Fruit fly (Drosophila melanogaster): ENCODE measurements around the gene Alg10.

The Alg10 gene

dm6 chr3L:11148478-11149251 is 16.1 kb upstream of the Alg10 start (continued):
- TF ChIP-seq sd (tag; optimal IDR thresholded peaks at IDR 0.05) (peak; percentile 47), CG12391 (tag; optimal IDR thresholded peaks at IDR 0.05) (no peak), CG12155 (GFP tag; optimal IDR thresholded peaks at IDR 0.05) (no peak), Asciz (GFP tag; optimal IDR thresholded peaks at IDR 0.05) (peak; percentile 52), CG30020 (tag; optimal IDR thresholded peaks at IDR 0.05) (no peak), caup (GFP tag; optimal IDR thresholded peaks at IDR 0.05; ENCODE audit: severe bottlenecking) (no peak), Nf-YB (GFP tag; optimal IDR thresholded peaks at IDR 0.05) (no peak), Hmx (GFP tag; optimal IDR thresholded peaks at IDR 0.05) (no peak), dati (GFP tag; IDR thresholded peaks at IDR 0.05) (no peak), CG15514 (GFP tag; optimal IDR thresholded peaks at IDR 0.05) (no peak), CG4820 (GFP tag; optimal IDR thresholded peaks at IDR 0.05) (peak; percentile 41), fd3F (GFP tag; optimal IDR thresholded peaks at IDR 0.05) (no peak), B-H2 (GFP tag; optimal IDR thresholded peaks at IDR 0.05) (no peak), CG18011 (GFP tag; optimal IDR thresholded peaks at IDR 0.05) (no peak), CG14667 (GFP tag; IDR thresholded peaks at IDR 0.05) (peak; percentile 22; the same call in 1 of the 2 replicates), CG11247 (GFP tag; IDR thresholded peaks at IDR 0.05) (no peak), nau (GFP tag; optimal IDR thresholded peaks at IDR 0.05) (peak; percentile 38), Jarid2 (GFP tag; optimal IDR thresholded peaks at IDR 0.05) (no peak), corto (GFP tag; optimal IDR thresholded peaks at IDR 0.05) (no peak), jigr1 (GFP tag; IDR thresholded peaks at IDR 0.05) (no peak), Hr3 (GFP tag; optimal IDR thresholded peaks at IDR 0.05) (peak; percentile 27), CG14441 (GFP tag; IDR thresholded peaks at IDR 0.05) (peak; percentile 49; the same call in 1 of the 2 replicates), Dek (tag; optimal IDR thresholded peaks at IDR 0.05) (no peak), klu (GFP tag; IDR thresholded peaks at IDR 0.05) (no peak), CG6254 (GFP tag; optimal IDR thresholded peaks at IDR 0.05) (peak; percentile 56), pb (GFP tag; optimal IDR thresholded peaks at IDR 0.05) (no peak), pnt (GFP tag; optimal IDR thresholded peaks at IDR 0.05) (no peak), Lpt (GFP tag; optimal IDR thresholded peaks at IDR 0.05) (no peak), CG9817 (tag; optimal IDR thresholded peaks at IDR 0.05) (no peak), lbe (GFP tag; optimal IDR thresholded peaks at IDR 0.05) (no peak), wek (GFP tag; optimal IDR thresholded peaks at IDR 0.05) (no peak), CG33557 (GFP tag; optimal IDR thresholded peaks at IDR 0.05) (no peak), Doc3 (GFP tag; IDR thresholded peaks at IDR 0.05; ENCODE audit: partially characterized antibody) (no peak), rib (GFP tag; IDR thresholded peaks at IDR 0.05) (no peak), Antp (GFP tag; optimal IDR thresholded peaks at IDR 0.05) (no peak), E2f2 (GFP tag; IDR thresholded peaks at IDR 0.05) (no peak), croc (GFP tag; conservative IDR thresholded peaks at IDR 0.05) (0 out of 3 replicates have a peak, but pooled peaks have one; percentile 13), ro (GFP tag; IDR thresholded peaks at IDR 0.05) (no peak), CG8478 (optimal IDR thresholded peaks at IDR 0.05) (no peak), crc (GFP tag; optimal IDR thresholded peaks at IDR 0.05) (no peak), CG8944 (GFP tag; optimal IDR thresholded peaks at IDR 0.05) (no peak), ind (GFP tag; optimal IDR thresholded peaks at IDR 0.05) (peak; percentile 49), Dref (GFP tag; IDR thresholded peaks at IDR 0.05) (no peak), Max (GFP tag; optimal IDR thresholded peaks at IDR 0.05) (peak; percentile 13), HmgD (GFP tag; optimal IDR thresholded peaks at IDR 0.05) (no peak), CG10654 (GFP tag; optimal IDR thresholded peaks at IDR 0.05) (peak; percentile 25), CG10274 (GFP tag; optimal IDR thresholded peaks at IDR 0.05) (no peak), Aef1 (GFP tag; IDR thresholded peaks at IDR 0.05) (no peak), CG17385 (GFP tag; optimal IDR thresholded peaks at IDR 0.05) (peak; percentile 29), CG6175 (GFP tag; IDR thresholded peaks at IDR 0.05) (no peak)

All from whole organism, embryonic.